Worm (Caenorhabditis elegans) whole organism, L2 larva: ENCODE data around the gene bca-2.

Experiments used
- C34F6.9 ChIP-seq: fragments of 150-350 bp; optimal IDR thresholded peaks from 2 replicates; lab custom pipeline; 2014; ENCODE audit warnings: missing biosample characterization, missing genetic modification characterization
- F13H6.1 ChIP-seq: sonication (generic microtip); optimal IDR thresholded peaks from 2 replicates; lab custom pipeline; 2016; ENCODE audit warnings: missing genetic modification characterization, missing compliant biosample characterization
- R02D3.7 ChIP-seq: fragments of 150-350 bp; optimal IDR thresholded peaks from 2 replicates; lab custom pipeline; 2014; ENCODE audit warnings: missing biosample characterization, missing genetic modification characterization
- ZK546.5 ChIP-seq: sonication (generic microtip); optimal IDR thresholded peaks from 2 replicates; lab custom pipeline; 2017; ENCODE audit warnings: missing biosample characterization, missing genetic modification characterization
- alr-1 ChIP-seq: fragments of 150-350 bp; optimal IDR thresholded peaks from 2 replicates; lab custom pipeline; 2014; ENCODE audit warnings: missing biosample characterization, missing genetic modification characterization
- aly-2 ChIP-seq: fragments of 150-350 bp; optimal IDR thresholded peaks from 2 replicates; lab custom pipeline; 2014; ENCODE audit warnings: missing biosample characterization, missing genetic modification characterization
- ama-1 ChIP-seq: fragments of 150-350 bp; optimal IDR thresholded peaks from 2 replicates; lab custom pipeline; 2018; ENCODE audit warnings: inconsistent platforms
- crh-2 ChIP-seq: sonication (generic microtip); optimal IDR thresholded peaks from 2 replicates; lab custom pipeline; 2017; ENCODE audit warnings: missing biosample characterization, missing genetic modification characterization
- dmd-4 ChIP-seq: sonication (generic microtip); optimal IDR thresholded peaks from 2 replicates; lab custom pipeline; 2017; ENCODE audit warnings: missing biosample characterization, missing genetic modification characterization
- egl-27 ChIP-seq: sonication (generic microtip); optimal IDR thresholded peaks from 3 replicates; lab custom pipeline; 2017; ENCODE audit warnings: missing biosample characterization, missing genetic modification reagents, missing genetic modification characterization
- elt-1 ChIP-seq: fragments of 150-350 bp; optimal IDR thresholded peaks from 2 replicates; lab custom pipeline; 2014; ENCODE audit warnings: missing biosample characterization, missing genetic modification characterization
- elt-3 ChIP-seq: sonication (generic microtip); optimal IDR thresholded peaks from 2 replicates; lab custom pipeline; 2017; ENCODE audit warnings: missing biosample characterization, missing genetic modification characterization
- fos-1 ChIP-seq: fragments of 150-350 bp; optimal IDR thresholded peaks from 2 replicates; lab custom pipeline; 2014; ENCODE audit warnings: missing biosample characterization, missing genetic modification characterization
- gmeb-1 ChIP-seq: fragments of 150-350 bp; optimal IDR thresholded peaks from 2 replicates; lab custom pipeline; 2014; ENCODE audit warnings: missing biosample characterization, missing genetic modification characterization
- lin-11 ChIP-seq: fragments of 150-350 bp; sonication (generic microtip); optimal IDR thresholded peaks from 2 replicates; lab custom pipeline; 2014; ENCODE audit warnings: missing biosample characterization, missing genetic modification characterization, inconsistent platforms, mixed read lengths
- lin-13 ChIP-seq: fragments of 150-350 bp; optimal IDR thresholded peaks from 2 replicates; lab custom pipeline; 2014; ENCODE audit warnings: missing biosample characterization, missing genetic modification reagents, missing genetic modification characterization
- lin-39 ChIP-seq: fragments of 150-350 bp; optimal IDR thresholded peaks from 2 replicates; lab custom pipeline; 2014; ENCODE audit warnings: missing biosample characterization, missing genetic modification reagents, missing genetic modification characterization
- lsy-2 ChIP-seq, 2 experiments: fragments of 150-350 bp in 1 of 2; sonication (generic microtip) in 1 of 2; optimal IDR thresholded peaks; 2 replicates each; lab custom pipeline; 2014 to 2017; ENCODE audit warnings: missing biosample characterization in 2 of 2, missing genetic modification characterization in 2 of 2
- mdl-1 ChIP-seq, 2 experiments: fragments of 150-350 bp in 1 of 2; sonication (generic microtip) in 1 of 2; optimal IDR thresholded peaks; 2 replicates each; lab custom pipeline; 2017; ENCODE audit warnings: missing biosample characterization in 2 of 2, missing genetic modification characterization in 2 of 2
- nhr-23 ChIP-seq: fragments of 150-350 bp; optimal IDR thresholded peaks from 2 replicates; lab custom pipeline; 2014; ENCODE audit warnings: missing biosample characterization, missing genetic modification reagents, missing genetic modification characterization
- nhr-25 ChIP-seq: fragments of 150-350 bp; sonication (generic microtip); optimal IDR thresholded peaks from 3 replicates; lab custom pipeline; 2014; ENCODE audit warnings: missing biosample characterization, missing genetic modification characterization
- nhr-6 ChIP-seq: fragments of 150-350 bp; optimal IDR thresholded peaks from 2 replicates; lab custom pipeline; 2014; ENCODE audit warnings: missing biosample characterization, missing genetic modification characterization
- peb-1 ChIP-seq: fragments of 150-350 bp; optimal IDR thresholded peaks from 2 replicates; lab custom pipeline; 2014; ENCODE audit warnings: missing biosample characterization, missing genetic modification characterization
- sem-4 ChIP-seq: fragments of 150-350 bp; optimal IDR thresholded peaks from 2 replicates; lab custom pipeline; 2014; ENCODE audit warnings: missing biosample characterization, missing genetic modification reagents, missing genetic modification characterization
- skn-1 ChIP-seq: sonication (generic microtip); optimal IDR thresholded peaks from 2 replicates; lab custom pipeline; 2017; ENCODE audit warnings: missing biosample characterization, missing genetic modification characterization
- sma-3 ChIP-seq: sonication (generic microtip); optimal IDR thresholded peaks from 2 replicates; lab custom pipeline; 2016; ENCODE audit warnings: missing genetic modification reagents, missing genetic modification characterization, missing compliant biosample characterization
- sma-9 ChIP-seq, 2 experiments: fragments of 150-350 bp in 1 of 2; sonication (generic microtip) in 1 of 2; optimal IDR thresholded peaks; 2 replicates each; lab custom pipeline; 2014 to 2016; ENCODE audit warnings: missing genetic modification characterization in 2 of 2, mild to moderate bottlenecking in 1 of 2, missing biosample characterization in 1 of 2, missing compliant biosample characterization in 1 of 2, missing genetic modification reagents in 1 of 2, moderate library complexity in 1 of 2
- unc-39 ChIP-seq: fragments of 150-350 bp; optimal IDR thresholded peaks from 2 replicates; lab custom pipeline; 2014; ENCODE audit warnings: missing biosample characterization, missing genetic modification characterization
- unc-55 ChIP-seq: fragments of 150-350 bp; sonication (generic microtip); optimal IDR thresholded peaks from 3 replicates; lab custom pipeline; 2014; ENCODE audit warnings: missing biosample characterization, missing genetic modification reagents, missing genetic modification characterization
- ztf-1 ChIP-seq: fragments of 200-800 bp; sonication (Bioruptor generic); conservative IDR thresholded peaks from 2 replicates; pipeline ENCODE4 v1.3.6; 2022; ENCODE audit warnings: missing genetic modification characterization, missing compliant biosample characterization
- ztf-11 ChIP-seq: sonication (generic microtip); optimal IDR thresholded peaks from 2 replicates; lab custom pipeline; 2017; ENCODE audit warnings: missing biosample characterization, missing genetic modification characterization

Gene bca-2

DNA sequence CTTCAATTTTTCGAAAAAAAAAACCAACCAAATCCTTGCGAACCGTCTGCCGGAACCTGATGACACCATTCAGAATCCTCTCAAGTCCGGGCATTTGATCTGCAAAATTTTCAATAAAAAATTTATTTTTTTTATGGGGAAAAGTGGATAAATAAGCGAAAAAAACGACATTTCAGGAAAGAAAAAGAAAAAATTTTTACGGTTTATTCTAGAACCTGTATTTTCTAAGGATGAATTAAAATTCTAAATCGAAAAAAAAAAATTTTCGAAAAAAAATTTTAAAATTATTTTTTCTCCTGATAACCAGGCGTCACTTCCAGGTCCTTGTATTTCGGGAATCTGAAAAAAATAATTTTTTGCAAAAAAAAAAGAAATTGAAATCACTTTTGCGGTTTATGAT is at the start of gene bca-2:
bca-2 (minus strand) TSS at position 101 of the 400 bp plus-strand sequence.
- TF ChIP-seq ztf-1: no peak
- TF ChIP-seq sma-3 (GFP tag; lab: Kevin White, UChicago): no peak
- TF ChIP-seq lin-13 (GFP tag; lab: Kevin White, UChicago): no peak
- TF ChIP-seq unc-39: no peak
- no peak for TF ChIP-seq F13H6.1
- no peak for TF ChIP-seq ZK546.5
- no peak for TF ChIP-seq lsy-2 (tag; optimal IDR thresholded peaks at IDR 0.05; lab: Kevin White, UChicago)
- TF ChIP-seq fos-1 (tag; lab: Kevin White, UChicago): no peak
- TF ChIP-seq sma-9 (GFP tag; optimal IDR thresholded peaks at IDR 0.05; lab: Kevin White, UChicago): no peak
- TF ChIP-seq sma-9 (tag; optimal IDR thresholded peaks at IDR 0.05; lab: Kevin White, UChicago): no peak
- no peak for TF ChIP-seq alr-1
- no peak for TF ChIP-seq mdl-1 (tag; optimal IDR thresholded peaks at IDR 0.05; lab: Kevin White, UChicago)
- TF ChIP-seq nhr-25 (tag; lab: Kevin White, UChicago): no peak
- no peak for TF ChIP-seq elt-1 (tag; lab: Kevin White, UChicago)
- no peak for TF ChIP-seq lin-39 (tag; lab: Kevin White, UChicago)
- TF ChIP-seq R02D3.7 (tag; lab: Kevin White, UChicago): no peak
- no peak for TF ChIP-seq unc-55 (GFP tag; lab: Kevin White, UChicago)
- TF ChIP-seq lin-11 (tag; lab: Kevin White, UChicago): no peak
- TF ChIP-seq peb-1: no peak
- TF ChIP-seq nhr-6: no peak
- no peak for TF ChIP-seq aly-2 (tag; lab: Kevin White, UChicago)

DNA sequence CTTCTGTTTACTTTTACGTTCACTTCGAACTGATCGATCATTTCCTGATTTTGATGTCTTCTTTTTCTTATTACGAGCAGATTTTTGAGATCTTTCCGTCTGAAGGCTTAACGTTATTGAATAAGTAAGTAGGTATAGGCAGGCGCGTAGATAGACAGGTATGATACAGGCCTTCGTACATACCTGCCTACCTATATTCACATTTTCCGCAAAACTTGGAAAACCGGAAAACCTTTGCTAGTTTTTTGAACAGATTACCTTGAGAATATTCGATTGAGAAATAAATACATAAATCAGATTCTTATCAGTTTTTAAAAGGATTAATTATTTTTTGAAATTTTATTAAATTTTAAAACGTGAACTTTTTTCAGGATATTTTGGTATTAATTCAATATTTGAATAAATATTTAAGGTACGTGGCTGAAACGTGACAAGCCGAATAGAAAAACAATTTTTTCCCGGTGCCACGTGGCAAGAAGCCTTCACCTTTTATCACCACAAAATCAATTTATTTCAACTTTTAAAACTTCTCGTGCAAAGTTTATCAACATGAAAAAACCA is 31.1 kb upstream of the bca-2 start, which contains the start of the genes Y116A8C.37 and Y116A8C.38:
Y116A8C.37 (minus strand) TSS at position 101 of the 561 bp plus-strand sequence.
Y116A8C.38 (plus strand) TSS at position 511 of the 561 bp plus-strand sequence.
- TF ChIP-seq unc-55 (GFP tag; lab: Kevin White, UChicago) (no peak), skn-1 (tag; lab: Kevin White, UChicago) (no peak), ztf-11 (tag; lab: Kevin White, UChicago) (no peak), egl-27 (no peak), mdl-1 (tag; optimal IDR thresholded peaks at IDR 0.05; lab: Kevin White, UChicago) (no peak), ztf-1 (no peak)

DNA sequence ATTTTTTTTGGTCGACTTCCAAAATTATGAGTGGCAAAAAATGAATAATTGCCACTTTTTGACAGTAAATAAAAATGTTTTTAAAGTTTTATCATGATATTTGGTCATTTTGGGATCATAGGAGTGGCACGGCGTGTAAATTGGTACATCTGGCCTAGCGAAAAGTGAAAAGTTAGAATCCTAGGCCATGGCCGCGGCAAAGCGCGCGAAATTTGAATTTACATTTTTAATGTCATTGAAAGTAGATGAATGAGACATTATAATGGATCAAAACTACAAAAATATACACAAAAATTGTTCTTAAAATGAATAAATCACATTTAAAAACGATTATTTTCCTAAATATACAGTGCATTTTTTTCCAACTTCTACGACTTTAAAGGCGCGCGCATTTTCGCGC is 26.5 kb upstream of the bca-2 start:
- no peak for TF ChIP-seq ztf-11 (tag; lab: Kevin White, UChicago)
- no peak for TF ChIP-seq mdl-1 (tag; optimal IDR thresholded peaks at IDR 0.05; lab: Kevin White, UChicago)
- TF ChIP-seq unc-39: no peak
- TF ChIP-seq crh-2: no peak
- no peak for TF ChIP-seq unc-55 (GFP tag; lab: Kevin White, UChicago)
- TF ChIP-seq sem-4 (tag; lab: Kevin White, UChicago): no peak

ce11 chrIV:17125967-17126366 is 25.9 kb upstream of the bca-2 start:
- TF ChIP-seq fos-1 (tag; lab: Kevin White, UChicago): no peak
- no peak for TF ChIP-seq nhr-23
- TF ChIP-seq R02D3.7 (tag; lab: Kevin White, UChicago): no peak
- no peak for TF ChIP-seq dmd-4 (tag; lab: Kevin White, UChicago)
- TF ChIP-seq alr-1: no peak
- no peak for TF ChIP-seq mdl-1 (tag; optimal IDR thresholded peaks at IDR 0.05; lab: Kevin White, UChicago)
- TF ChIP-seq ZK546.5: no peak
- TF ChIP-seq nhr-25 (tag; lab: Kevin White, UChicago): no peak
- TF ChIP-seq elt-3 (tag; lab: Kevin White, UChicago): no peak
- no peak for TF ChIP-seq peb-1

DNA sequence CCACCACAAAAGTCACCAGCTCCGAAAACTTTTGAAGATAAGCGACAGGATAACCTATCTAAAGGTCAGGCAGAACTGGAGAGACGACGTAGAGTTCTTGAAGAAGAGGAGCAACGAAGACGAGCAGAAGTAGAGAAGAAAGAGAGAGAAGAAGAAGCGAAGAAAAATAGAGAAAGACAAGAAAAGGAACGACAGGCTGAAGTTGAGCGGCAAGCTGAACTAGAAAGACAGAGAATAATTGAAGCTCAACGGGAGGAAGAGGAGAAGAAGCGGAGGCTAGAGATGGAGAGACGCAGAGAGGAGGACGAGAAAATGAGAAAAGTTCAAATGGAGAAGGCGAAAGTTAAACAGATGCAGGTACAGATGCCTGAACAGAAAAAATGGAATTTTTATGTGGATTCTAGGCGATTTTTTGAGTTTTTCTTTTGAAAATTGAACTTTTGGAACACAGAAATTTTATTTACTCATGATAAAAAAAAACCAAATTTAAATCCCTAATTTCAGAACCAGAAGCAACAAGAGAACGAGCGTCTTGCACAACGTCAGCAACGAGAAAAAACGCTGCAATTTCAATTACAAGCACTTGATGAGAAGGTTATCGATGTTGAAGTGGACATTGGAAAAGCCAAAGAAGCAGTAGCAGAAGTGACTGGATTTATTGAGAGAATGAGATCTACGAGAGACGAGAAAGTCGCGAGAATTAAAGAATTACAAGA is 21.2 kb upstream of the bca-2 start:
- TF ChIP-seq skn-1 (tag; lab: Kevin White, UChicago) (no peak), gmeb-1 (no peak), C34F6.9 (peak; percentile 28), ama-1 (no peak), unc-55 (GFP tag; lab: Kevin White, UChicago) (peak; percentile 55), peb-1 (no peak)
- TF ChIP-seq, all 48 proteins: peak for 2
